Worm (Caenorhabditis elegans) whole organism, L4 larva: ENCODE results near the gene Y56A3A.2.

Source experiments
- F26F4.8 ChIP-seq: fragments of 200-800 bp; sonication (Bioruptor generic); conservative IDR thresholded peaks from 2 replicates; pipeline ENCODE4 v1.3.6; 2022; ENCODE audit warnings: missing genetic modification characterization, missing compliant biosample characterization
- T26A8.4 ChIP-seq: fragments of 200-800 bp; sonication (Bioruptor generic); IDR thresholded peaks from 2 replicates; pipeline ENCODE4 v1.3.6; 2022; ENCODE audit warnings: missing genetic modification characterization, missing compliant biosample characterization
- Y48G9A.11 ChIP-seq: fragments of 200-800 bp; sonication (Bioruptor generic); IDR thresholded peaks from 2 replicates; pipeline ENCODE4 v1.3.6; 2022; ENCODE audit warnings: missing genetic modification reagents, missing genetic modification characterization, missing compliant biosample characterization
- Y5F2A.4 ChIP-seq: fragments of 200-800 bp; sonication (Bioruptor generic); optimal IDR thresholded peaks from 2 replicates; lab custom pipeline; 2018; ENCODE audit warnings: mild to moderate bottlenecking, missing genetic modification characterization, missing compliant biosample characterization
- aha-1 ChIP-seq: fragments of 150-350 bp; peaks from one replicate; lab custom pipeline; 2014; ENCODE audit warnings: missing biosample characterization, missing genetic modification characterization
- arid-1 ChIP-seq: fragments of 200-800 bp; sonication (Bioruptor generic); conservative IDR thresholded peaks from 2 replicates; pipeline ENCODE4 v1.3.6; 2022; ENCODE audit warnings: missing genetic modification reagents, missing genetic modification characterization, missing compliant biosample characterization
- attf-4 ChIP-seq: sonication (generic microtip); optimal IDR thresholded peaks from 3 replicates; lab custom pipeline; 2017; ENCODE audit warnings: missing biosample characterization, missing genetic modification characterization
- ceh-20 ChIP-seq: fragments of 200-800 bp; sonication (Bioruptor generic); IDR thresholded peaks from 2 replicates; pipeline ENCODE4 v1.3.6; 2022; ENCODE audit warnings: missing genetic modification reagents, missing genetic modification characterization, missing compliant biosample characterization
- ceh-44 ChIP-seq: fragments of 200-800 bp; sonication (Bioruptor generic); IDR thresholded peaks from 2 replicates; pipeline ENCODE4 v1.3.6; 2022; ENCODE audit warnings: missing genetic modification reagents, missing genetic modification characterization, missing compliant biosample characterization
- ces-1 ChIP-seq: fragments of 150-350 bp; sonication (generic microtip); optimal IDR thresholded peaks from 4 replicates; lab custom pipeline; 2014; ENCODE audit warnings: missing biosample characterization, missing genetic modification reagents, missing genetic modification characterization
- cey-2 ChIP-seq: sonication (generic microtip); optimal IDR thresholded peaks from 3 replicates; lab custom pipeline; 2017; ENCODE audit warnings: missing genetic modification characterization, mild to moderate bottlenecking, missing compliant biosample characterization, antibody characterized with exemption, borderline replicate concordance; ENCODE audit not compliant: insufficient read depth
- daf-12 ChIP-seq: fragments of 150-350 bp; optimal IDR thresholded peaks from 2 replicates; lab custom pipeline; 2014; ENCODE audit warnings: missing biosample characterization, missing genetic modification reagents, missing genetic modification characterization
- daf-16 ChIP-seq, 3 experiments: sonication (generic microtip); optimal IDR thresholded peaks; 2 replicates each; lab custom pipeline; 2016 to 2017; ENCODE audit warnings: missing genetic modification characterization in 3 of 3, missing genetic modification reagents in 3 of 3, mild to moderate bottlenecking in 2 of 3, missing compliant biosample characterization in 2 of 3, missing biosample characterization in 1 of 3, moderate library complexity in 1 of 3
- daf-8 ChIP-seq: fragments of 200-800 bp; sonication (Bioruptor generic); IDR thresholded peaks from 2 replicates; pipeline ENCODE4 v1.3.6; 2022; ENCODE audit warnings: missing genetic modification characterization, missing compliant biosample characterization
- dmd-6 ChIP-seq: fragments of 200-800 bp; sonication (Bioruptor generic); IDR thresholded peaks from 2 replicates; pipeline ENCODE4 v1.3.6; 2022; ENCODE audit warnings: missing genetic modification reagents, missing genetic modification characterization, missing compliant biosample characterization
- duxl-1 ChIP-seq: sonication (generic microtip); optimal IDR thresholded peaks from 2 replicates; lab custom pipeline; 2016; ENCODE audit warnings: mild to moderate bottlenecking, missing genetic modification characterization, moderate library complexity, missing compliant biosample characterization; ENCODE audit not compliant: poor library complexity
- dve-1 ChIP-seq: sonication (generic microtip); optimal IDR thresholded peaks from 2 replicates; lab custom pipeline; 2017; ENCODE audit warnings: antibody characterized with exemption, mild to moderate bottlenecking, missing genetic modification characterization, missing compliant biosample characterization; ENCODE audit not compliant: insufficient read depth
- egl-27 ChIP-seq: sonication (generic microtip); optimal IDR thresholded peaks from 3 replicates; lab custom pipeline; 2017; ENCODE audit warnings: missing biosample characterization, missing genetic modification reagents, missing genetic modification characterization
- fos-1 ChIP-seq: fragments of 150-350 bp; optimal IDR thresholded peaks from 2 replicates; lab custom pipeline; 2014; ENCODE audit warnings: missing biosample characterization, missing genetic modification characterization
- gei-8 ChIP-seq: fragments of 200-800 bp; sonication (Bioruptor generic); optimal IDR thresholded peaks from 2 replicates; lab custom pipeline; 2018; ENCODE audit warnings: mild to moderate bottlenecking, missing genetic modification characterization, missing compliant biosample characterization
- hlh-11 ChIP-seq: fragments of 200-800 bp; sonication (Bioruptor generic); optimal IDR thresholded peaks from 2 replicates; lab custom pipeline; 2018; ENCODE audit warnings: mild to moderate bottlenecking, missing genetic modification characterization, missing compliant biosample characterization
- hlh-30 ChIP-seq: sonication (generic microtip); optimal IDR thresholded peaks from 2 replicates; lab custom pipeline; 2017; ENCODE audit warnings: antibody characterized with exemption, mild to moderate bottlenecking, missing genetic modification characterization, missing compliant biosample characterization; ENCODE audit not compliant: insufficient read depth
- lin-38 ChIP-seq: fragments of 200-800 bp; sonication (Bioruptor generic); IDR thresholded peaks from 2 replicates; pipeline ENCODE4 v1.3.6; 2022; ENCODE audit warnings: missing genetic modification reagents, missing genetic modification characterization, missing compliant biosample characterization
- lsy-2 ChIP-seq, 2 experiments: fragments of 150-350 bp in 1 of 2; sonication (generic microtip) in 1 of 2; optimal IDR thresholded peaks; 2 replicates each; lab custom pipeline; 2014 to 2017; ENCODE audit warnings: missing biosample characterization in 2 of 2, missing genetic modification characterization in 2 of 2
- madf-5 ChIP-seq, 2 experiments: fragments of 200-800 bp; sonication (Bioruptor generic); IDR thresholded peaks; 2 replicates each; pipeline ENCODE4 v1.3.6; 2022; ENCODE audit warnings: missing compliant biosample characterization in 2 of 2, missing genetic modification characterization in 2 of 2
- mdl-1 ChIP-seq, 2 experiments: fragments of 150-350 bp in 1 of 2; sonication (generic microtip) in 1 of 2; optimal IDR thresholded peaks; 2 replicates each; lab custom pipeline; 2014 to 2017; ENCODE audit warnings: missing biosample characterization in 2 of 2, missing genetic modification characterization in 2 of 2
- mdt-29 ChIP-seq: fragments of 200-800 bp; sonication (Bioruptor generic); IDR thresholded peaks from 2 replicates; pipeline ENCODE4 v1.3.6; 2022; ENCODE audit warnings: missing genetic modification reagents, missing genetic modification characterization, missing compliant biosample characterization
- mep-1 ChIP-seq: fragments of 150-350 bp; sonication (generic microtip); optimal IDR thresholded peaks from 3 replicates; lab custom pipeline; 2014; ENCODE audit warnings: missing biosample characterization, missing genetic modification characterization
- mxl-2 ChIP-seq: fragments of 200-800 bp; sonication (Bioruptor generic); conservative IDR thresholded peaks from 2 replicates; pipeline ENCODE4 v1.3.6; 2022; ENCODE audit warnings: missing genetic modification reagents, missing genetic modification characterization, missing compliant biosample characterization
- mxl-3 ChIP-seq: fragments of 200-800 bp; sonication (Bioruptor generic); optimal IDR thresholded peaks from 2 replicates; lab custom pipeline; 2018; ENCODE audit warnings: mild to moderate bottlenecking, missing genetic modification characterization, missing compliant biosample characterization
- nhr-237 ChIP-seq: sonication (generic microtip); optimal IDR thresholded peaks from 2 replicates; lab custom pipeline; 2017; ENCODE audit warnings: missing biosample characterization, missing genetic modification characterization
- nhr-76 ChIP-seq: fragments of 150-350 bp; optimal IDR thresholded peaks from 2 replicates; lab custom pipeline; 2014; ENCODE audit warnings: missing biosample characterization, missing genetic modification characterization
- rbr-2 ChIP-seq: sonication (generic microtip); optimal IDR thresholded peaks from 2 replicates; lab custom pipeline; 2016; ENCODE audit warnings: missing genotype, missing genetic modification characterization, missing compliant biosample characterization
- set-16 ChIP-seq: fragments of 200-800 bp; sonication (Bioruptor generic); IDR thresholded peaks from 2 replicates; pipeline ENCODE4 v1.3.6; 2022; ENCODE audit warnings: missing genetic modification reagents, missing genetic modification characterization, missing compliant biosample characterization
- snpc-1.2 ChIP-seq: fragments of 200-800 bp; sonication (Bioruptor generic); IDR thresholded peaks from 2 replicates; pipeline ENCODE4 v1.3.6; 2022; ENCODE audit warnings: missing genetic modification reagents, missing genetic modification characterization, missing compliant biosample characterization
- spr-1 ChIP-seq: sonication (generic microtip); optimal IDR thresholded peaks from 2 replicates; lab custom pipeline; 2016; ENCODE audit warnings: mild to moderate bottlenecking, missing genetic modification characterization, missing compliant biosample characterization
- tag-97 ChIP-seq: fragments of 200-800 bp; sonication (Bioruptor generic); IDR thresholded peaks from 2 replicates; pipeline ENCODE4 v1.3.6; 2022; ENCODE audit warnings: missing genetic modification characterization, missing compliant biosample characterization
- tra-1 ChIP-seq: fragments of 200-800 bp; sonication (Bioruptor generic); IDR thresholded peaks from 2 replicates; pipeline ENCODE4 v1.3.6; 2022; ENCODE audit warnings: missing genetic modification reagents, missing genetic modification characterization, missing compliant biosample characterization
- unc-62 ChIP-seq, 3 experiments: fragments of 150-350 bp in 1 of 3; sonication (generic microtip); optimal IDR thresholded peaks in 2 of 3; peaks in 1 of 3; 1 replicate in 1 of 3; 2 replicates in 2 of 3; lab custom pipeline; 2014 to 2017; ENCODE audit warnings: missing biosample characterization in 3 of 3, missing genetic modification characterization in 3 of 3, missing genetic modification reagents in 3 of 3, missing genotype in 1 of 3
- vab-7 ChIP-seq: fragments of 200-800 bp; sonication (Bioruptor generic); IDR thresholded peaks from 2 replicates; pipeline ENCODE4 v1.3.6; 2022; ENCODE audit warnings: missing genetic modification reagents, missing genetic modification characterization, missing compliant biosample characterization
- zfp-3 ChIP-seq: fragments of 200-800 bp; sonication (Bioruptor generic); conservative IDR thresholded peaks from 2 replicates; pipeline ENCODE4 v1.3.6; 2022; ENCODE audit warnings: missing genetic modification reagents, missing genetic modification characterization, missing compliant biosample characterization
- zip-11 ChIP-seq: fragments of 200-800 bp; sonication (Bioruptor generic); IDR thresholded peaks from 2 replicates; pipeline ENCODE4 v1.3.6; 2022; ENCODE audit warnings: missing genetic modification characterization, missing compliant biosample characterization
- zip-2 ChIP-seq: fragments of 150-350 bp; optimal IDR thresholded peaks from 2 replicates; lab custom pipeline; 2014; ENCODE audit warnings: missing biosample characterization, missing genetic modification characterization

The Y56A3A.2 gene

DNA sequence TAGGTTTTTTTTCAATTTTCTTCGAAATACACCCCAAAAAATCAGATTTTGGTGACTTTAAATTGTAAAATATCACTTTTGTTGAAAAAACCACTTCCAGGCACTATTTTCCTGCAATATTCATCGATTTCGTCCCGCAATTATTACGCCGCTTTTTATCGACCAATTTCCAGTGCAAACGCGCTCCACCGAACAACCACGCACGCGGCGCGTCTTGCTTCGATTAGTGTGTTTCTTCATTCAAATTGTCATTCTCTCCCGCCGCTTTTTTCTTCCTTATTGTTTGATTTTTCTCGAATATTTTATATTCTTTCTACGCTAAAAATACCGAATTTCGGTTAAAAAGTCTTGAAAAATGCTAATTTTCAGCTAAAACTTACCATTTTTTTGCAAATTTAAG is 36.4 kb downstream of the Y56A3A.2 start (continued):
- peak; percentile 69 for TF ChIP-seq rbr-2 (tag; lab: Kevin White, UChicago)
- peak; percentile 64 for TF ChIP-seq mep-1 (tag; lab: Kevin White, UChicago)
- TF ChIP-seq Y48G9A.11: no peak
- TF ChIP-seq vab-7: peak; percentile 31; the same call in 1 of the 2 replicates
- TF ChIP-seq mxl-3 (GFP tag; lab: Kevin White, UChicago): peak; percentile 91
- TF ChIP-seq hlh-11: peak; percentile 67
- TF ChIP-seq arid-1 (GFP tag; lab: Robert Waterston, UW): 0 out of 2 replicates have a peak, but pooled peaks have one; percentile 42
- peak; percentile 21; the same call in 1 of the 2 replicates for TF ChIP-seq dmd-6 (GFP tag; lab: Robert Waterston, UW)
- peak; percentile 94 for TF ChIP-seq lin-38 (GFP tag; lab: Robert Waterston, UW)
- peak; percentile 94 for TF ChIP-seq hlh-30 (tag; lab: Kevin White, UChicago)
- TF ChIP-seq fos-1 (tag; lab: Kevin White, UChicago): no peak
- peak; percentile 93 for TF ChIP-seq aha-1 (tag; lab: Kevin White, UChicago)
- TF ChIP-seq snpc-1.2 (GFP tag; lab: Robert Waterston, UW): no peak
- TF ChIP-seq mxl-2 (GFP tag; lab: Robert Waterston, UW): no peak
- TF ChIP-seq lsy-2 (tag; optimal IDR thresholded peaks at IDR 0.05; lab: Kevin White, UChicago): peak in 1 of 2 experiments; percentile 87
- TF ChIP-seq mdl-1 (tag; optimal IDR thresholded peaks at IDR 0.05; lab: Kevin White, UChicago): peak; percentile 52 to 93

DNA sequence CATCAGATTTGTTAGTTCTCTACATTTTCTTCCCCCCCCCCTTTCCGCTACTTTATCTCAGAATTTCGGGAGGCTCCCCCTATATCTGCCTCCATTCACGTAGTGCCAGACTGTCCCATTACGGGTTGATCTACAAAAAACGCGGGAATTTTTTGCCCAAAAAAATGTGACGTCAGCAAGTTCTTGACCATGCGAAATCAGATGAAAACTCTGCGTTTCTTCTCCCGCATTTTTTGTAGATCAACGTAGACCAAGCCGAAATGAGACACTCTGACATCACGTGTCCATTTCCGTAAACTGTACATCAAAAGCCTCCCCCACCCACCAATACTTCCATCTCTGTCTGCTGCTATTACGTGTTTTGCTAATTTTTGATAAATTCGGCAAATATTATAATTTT is 37.5 kb downstream of the Y56A3A.2 start:
- TF ChIP-seq arid-1 (GFP tag; lab: Robert Waterston, UW) (peak; percentile 32; the same call in 1 of the 2 replicates), zip-2 (no peak), daf-16 (GFP tag; optimal IDR thresholded peaks at IDR 0.05; lab: Kevin White, UChicago) (no peak), daf-16 (tag; optimal IDR thresholded peaks at IDR 0.05; lab: Kevin White, UChicago) (peak; percentile 0), aha-1 (tag; lab: Kevin White, UChicago) (peak; percentile 53), daf-12 (tag; lab: Kevin White, UChicago) (no peak), lin-38 (GFP tag; lab: Robert Waterston, UW) (peak; percentile 10; the same call in 1 of the 2 replicates), gei-8 (GFP tag; lab: Kevin White, UChicago) (no peak), nhr-237 (tag; lab: Kevin White, UChicago) (no peak), nhr-76 (tag; lab: Kevin White, UChicago) (no peak), ceh-20 (GFP tag; lab: Robert Waterston, UW) (no peak)

DNA sequence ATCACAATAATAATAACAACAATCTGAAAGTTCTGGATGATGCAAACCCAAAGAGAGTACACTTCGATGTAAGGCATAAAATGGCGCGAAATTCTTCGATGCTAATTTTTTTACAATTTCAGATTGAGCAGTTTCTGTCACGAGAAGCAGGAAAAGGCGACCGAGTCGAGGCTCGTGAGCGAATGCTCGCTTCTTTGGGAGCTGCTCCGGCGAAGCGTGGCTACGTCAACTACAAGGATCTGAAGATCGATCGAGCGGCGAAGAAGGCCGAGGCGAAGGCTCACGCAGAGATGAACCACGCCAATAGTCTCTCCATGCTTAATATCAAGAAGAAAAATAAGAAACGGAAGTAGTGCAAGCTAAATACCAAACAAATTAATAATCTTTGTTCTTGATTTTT is 38.0 kb downstream of the Y56A3A.2 start:
- peak; percentile 61; the same call in 1 of the 2 replicates for TF ChIP-seq set-16 (GFP tag; lab: Robert Waterston, UW)
- no peak for TF ChIP-seq nhr-237 (tag; lab: Kevin White, UChicago)

DNA sequence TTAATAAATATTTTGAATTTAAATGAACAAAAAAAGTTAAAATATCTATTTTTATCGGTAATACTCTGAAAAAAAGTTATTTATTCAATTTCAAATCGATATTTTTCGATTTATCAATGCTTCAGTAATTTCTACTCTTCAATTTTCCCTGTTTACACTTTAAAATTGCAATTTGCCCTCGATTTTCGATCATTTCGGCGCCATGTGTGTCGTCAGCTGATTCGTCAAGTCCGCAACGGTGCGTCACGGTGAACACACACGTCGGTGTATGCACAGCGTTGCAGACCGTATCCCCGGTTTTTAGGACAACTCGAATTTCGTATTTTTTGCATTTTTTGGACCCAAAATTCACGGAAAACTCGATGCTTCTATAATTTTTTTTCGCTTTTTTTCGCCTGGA is 38.8 kb downstream of the Y56A3A.2 start, which contains the start of gene C18D11.3:
TSS of gene C18D11.3 (plus strand) at position 189 of the 400 bp plus-strand sequence.
- TF ChIP-seq Y5F2A.4 (GFP tag; lab: Kevin White, UChicago) (no peak), dve-1 (tag; lab: Kevin White, UChicago) (peak; percentile 88), unc-62 (GFP tag; optimal IDR thresholded peaks at IDR 0.05 in 1 of 2; lab: Kevin White, UChicago) (peak in 1 of 2 experiments; percentile 97), unc-62 (tag; optimal IDR thresholded peaks at IDR 0.05; lab: Kevin White, UChicago) (no peak), tag-97 (GFP tag; lab: Robert Waterston, UW) (no peak), attf-4 (tag; lab: Kevin White, UChicago) (no peak), zfp-3 (GFP tag; lab: Robert Waterston, UW) (0 out of 2 replicates have a peak, but pooled peaks have one; percentile 18), nhr-237 (tag; lab: Kevin White, UChicago) (no peak), set-16 (GFP tag; lab: Robert Waterston, UW) (no peak), F26F4.8 (GFP tag; lab: Robert Waterston, UW) (no peak), tra-1 (peak; percentile 55; the same call in 1 of the 2 replicates), duxl-1 (tag; lab: Kevin White, UChicago) (no peak), egl-27 (tag; lab: Kevin White, UChicago) (no peak), zip-11 (GFP tag; lab: Robert Waterston, UW) (no peak), cey-2 (no peak), mdt-29 (GFP tag; lab: Robert Waterston, UW) (no peak), ces-1 (GFP tag; lab: Kevin White, UChicago) (no peak), madf-5 (GFP tag; IDR thresholded peaks at IDR 0.05; lab: Robert Waterston, UW) (0 out of 4 replicates have a peak, but pooled peaks of 1 of the 2 experiments have one; percentile 8), ceh-44 (GFP tag; lab: Robert Waterston, UW) (no peak), daf-8 (GFP tag; lab: Robert Waterston, UW) (no peak), mep-1 (tag; lab: Kevin White, UChicago) (peak; percentile 90), T26A8.4 (peak; percentile 63), spr-1 (no peak)
